Worm (Caenorhabditis elegans): ENCODE results near the gene T16G12.12.

ce11 chrIII:10078784-10079183 is 25.4 kb downstream of the T16G12.12 start:
- TF ChIP-seq tbx-2 (tag; optimal IDR thresholded peaks at IDR 0.05) (no peak), zag-1 (tag; optimal IDR thresholded peaks at IDR 0.05) (no peak), sup-37 (GFP tag; optimal IDR thresholded peaks at IDR 0.05) (no peak), nhr-77 (tag; optimal IDR thresholded peaks at IDR 0.05) (no peak), snpc-4 (tag; optimal IDR thresholded peaks at IDR 0.05) (no peak), nhr-76 (tag; optimal IDR thresholded peaks at IDR 0.05) (no peak), nhr-12 (tag; optimal IDR thresholded peaks at IDR 0.05) (no peak), skn-1 (tag; optimal IDR thresholded peaks at IDR 0.05) (no peak), lsy-2 (tag; optimal IDR thresholded peaks at IDR 0.05) (no peak)

Measured in whole organism, L1 larva.